Fruit fly (Drosophila melanogaster): ENCODE data around the gene CG14297.

The CG14297 gene

dm6 chr3R:18914594-18915275, 16.8 kb downstream of the CG14297 start, which contains the start of gene Xrp1 (continued):
- no peak for TF ChIP-seq grn (GFP tag; optimal IDR thresholded peaks at IDR 0.05)
- TF ChIP-seq zfh1 (GFP tag; IDR thresholded peaks at IDR 0.05), result 0 out of 3 replicates have a peak, but pooled peaks have one; percentile 11
- TF ChIP-seq sd (tag; optimal IDR thresholded peaks at IDR 0.05), result peak; percentile 45
- TF ChIP-seq CG6689 (GFP tag; IDR thresholded peaks at IDR 0.05), result peak; percentile 40; the same call in 1 of the 2 replicates
- no peak for TF ChIP-seq lov (optimal IDR thresholded peaks at IDR 0.05)
- no peak for TF ChIP-seq lov (GFP tag; IDR thresholded peaks at IDR 0.05)
- peak; percentile 25; the same call in 1 of the 2 replicates for TF ChIP-seq CG9215 (GFP tag; IDR thresholded peaks at IDR 0.05)
- peak; percentile 44; the same call in 1 of the 3 replicates for TF ChIP-seq Dbx (GFP tag; IDR thresholded peaks at IDR 0.05)
- peak; percentile 42; the same call in 1 of the 2 replicates for TF ChIP-seq crol (GFP tag; IDR thresholded peaks at IDR 0.05)
- no peak for TF ChIP-seq CG7987 (GFP tag; optimal IDR thresholded peaks at IDR 0.05)
- TF ChIP-seq Xrp1 (GFP tag; IDR thresholded peaks at IDR 0.05), result peak; percentile 40; the same call in 1 of the 2 replicates
- TF ChIP-seq ewg (GFP tag; optimal IDR thresholded peaks at IDR 0.05), result no peak
- no peak for TF ChIP-seq Dek (tag; optimal IDR thresholded peaks at IDR 0.05)
- TF ChIP-seq unc-4 (GFP tag; IDR thresholded peaks at IDR 0.05; ENCODE audit: partially characterized antibody), result no peak
- no peak for TF ChIP-seq CG34224 (GFP tag; IDR thresholded peaks at IDR 0.05; ENCODE audit: partially characterized antibody)
- TF ChIP-seq NC2β (GFP tag; optimal IDR thresholded peaks at IDR 0.05), result no peak
- TF ChIP-seq ATbp (GFP tag; optimal IDR thresholded peaks at IDR 0.05), result no peak
- TF ChIP-seq chinmo (GFP tag; IDR thresholded peaks at IDR 0.05; ENCODE audit: partially characterized antibody), result peak; percentile 64; the same call in 1 of the 4 replicates
- no peak for TF ChIP-seq knrl (GFP tag; IDR thresholded peaks at IDR 0.05; ENCODE audit: partially characterized antibody)
- 0 out of 2 replicates have a peak, but pooled peaks have one; percentile 10 for TF ChIP-seq ttk (GFP tag; IDR thresholded peaks at IDR 0.05)
- TF ChIP-seq CG3726 (GFP tag; IDR thresholded peaks at IDR 0.05), result no peak
- TF ChIP-seq CG4617 (GFP tag; optimal IDR thresholded peaks at IDR 0.05; ENCODE audit: borderline replicate concordance), result no peak
- no peak for TF ChIP-seq CG16813 (GFP tag; IDR thresholded peaks at IDR 0.05; ENCODE audit: partially characterized antibody)
- no peak for TF ChIP-seq CG2875 (GFP tag; optimal IDR thresholded peaks at IDR 0.05)
- TF ChIP-seq CG12236 (GFP tag; optimal IDR thresholded peaks at IDR 0.05), result no peak
- TF ChIP-seq ro (GFP tag; IDR thresholded peaks at IDR 0.05), result no peak
- no peak for TF ChIP-seq onecut (GFP tag; IDR thresholded peaks at IDR 0.05)
- TF ChIP-seq dan (GFP tag; IDR thresholded peaks at IDR 0.05), result no peak
- no peak for TF ChIP-seq Myb (GFP tag; optimal IDR thresholded peaks at IDR 0.05)
- TF ChIP-seq hb (GFP tag; IDR thresholded peaks at IDR 0.05; ENCODE audit: partially characterized antibody), result no peak
- no peak for TF ChIP-seq CG12942 (GFP tag; optimal IDR thresholded peaks at IDR 0.05)
- no peak for TF ChIP-seq CG16863 (GFP tag; optimal IDR thresholded peaks at IDR 0.05)
- peak; percentile 5 for TF ChIP-seq CG13894 (tag; optimal IDR thresholded peaks at IDR 0.05)
- peak; percentile 10 for TF ChIP-seq ind (GFP tag; optimal IDR thresholded peaks at IDR 0.05)
- TF ChIP-seq HLH54F (GFP tag; optimal IDR thresholded peaks at IDR 0.05), result no peak
- no peak for TF ChIP-seq CG17802 (tag; optimal IDR thresholded peaks at IDR 0.05)
- peak; percentile 51; the same call in 2 of the 3 replicates for TF ChIP-seq CG7357 (GFP tag; IDR thresholded peaks at IDR 0.05)
- no peak for TF ChIP-seq Doc2 (GFP tag; IDR thresholded peaks at IDR 0.05)
- TF ChIP-seq CG5245 (GFP tag; optimal IDR thresholded peaks at IDR 0.05), result no peak
- no peak for TF ChIP-seq gro (GFP tag; optimal IDR thresholded peaks at IDR 0.05)
- TF ChIP-seq CG8290 (GFP tag; optimal IDR thresholded peaks at IDR 0.05), result no peak
- peak in 1 of 2 experiments; percentile 48 for TF ChIP-seq CG8290 (tag; optimal IDR thresholded peaks at IDR 0.05)

All from whole organism, embryonic.